Fruit fly (Drosophila melanogaster): ENCODE data around the gene Smg6.

DNA sequence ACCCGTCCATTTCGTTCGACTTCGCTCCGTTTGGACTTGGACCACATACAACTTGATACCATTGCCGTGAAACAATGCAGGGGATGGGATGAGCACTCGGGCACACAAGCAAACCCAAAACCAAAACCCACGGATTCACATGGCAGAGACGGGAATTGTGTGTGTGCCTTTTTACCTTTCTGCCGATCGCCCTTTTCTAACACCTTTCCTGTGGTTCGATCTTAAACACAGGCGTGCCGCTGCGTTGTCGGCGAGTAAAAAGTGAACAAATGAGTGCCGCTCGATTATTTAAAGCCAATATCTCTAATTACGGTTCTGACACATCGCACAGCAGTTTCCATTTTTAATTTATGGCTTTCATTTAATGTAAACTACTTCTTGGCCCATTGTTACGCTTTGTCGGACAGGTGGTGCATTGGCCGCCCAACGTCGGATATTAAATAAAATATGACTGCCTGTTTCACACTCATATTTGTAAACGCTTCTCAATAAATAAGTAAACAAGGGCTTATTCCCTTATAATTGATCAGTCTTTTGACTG, 44.1 kb upstream of the Smg6 start:
- TF ChIP-seq ovo (GFP tag; optimal IDR thresholded peaks at IDR 0.05), result no peak
- TF ChIP-seq cnc (optimal IDR thresholded peaks at IDR 0.05), result no peak
- TF ChIP-seq tj (GFP tag; optimal IDR thresholded peaks at IDR 0.05), result no peak
- TF ChIP-seq CG1620 (GFP tag; optimal IDR thresholded peaks at IDR 0.05), result no peak
- no peak for TF ChIP-seq pad (GFP tag; optimal IDR thresholded peaks at IDR 0.05)

Measured in whole organism, adult.